Worm (Caenorhabditis elegans) whole organism, L1 larva: ENCODE data around the gene C16D9.1.

ENCODE experiments used
- aha-1 ChIP-seq: fragments of 150-350 bp; optimal IDR thresholded peaks from 2 replicates; lab custom pipeline; 2014; ENCODE audit warnings: missing biosample characterization, missing genetic modification characterization
- ceh-88 ChIP-seq: fragments of 200-800 bp; sonication (Bioruptor generic); IDR thresholded peaks from 2 replicates; pipeline ENCODE4 v1.3.6; 2022; ENCODE audit warnings: missing genetic modification characterization, missing compliant biosample characterization
- efl-1 ChIP-seq, 4 experiments: fragments of 150-350 bp; optimal IDR thresholded peaks in 3 of 4; peaks in 1 of 4; 1 replicate in 1 of 4; 2 replicates in 3 of 4; lab custom pipeline; 2014; ENCODE audit warnings: missing biosample characterization in 2 of 4, missing genetic modification characterization in 2 of 4, missing genetic modification reagents in 2 of 4
- efl-3 ChIP-seq: fragments of 200-800 bp; sonication (Bioruptor generic); optimal IDR thresholded peaks from 2 replicates; lab custom pipeline; 2018; ENCODE audit warnings: mild to moderate bottlenecking, missing genetic modification characterization, missing compliant biosample characterization
- egl-13 ChIP-seq: sonication (generic microtip); optimal IDR thresholded peaks from 2 replicates; lab custom pipeline; 2016; ENCODE audit warnings: missing genotype, missing genetic modification reagents, missing genetic modification characterization, missing compliant biosample characterization
- egl-27 ChIP-seq, 2 experiments: fragments of 150-350 bp in 1 of 2; sonication (generic microtip); optimal IDR thresholded peaks; 3 replicates each; lab custom pipeline; 2017 to 2018; ENCODE audit warnings: missing biosample characterization in 2 of 2, missing genetic modification characterization in 2 of 2, missing genetic modification reagents in 2 of 2
- elt-2 ChIP-seq: sonication (generic microtip); optimal IDR thresholded peaks from 2 replicates; lab custom pipeline; 2016; ENCODE audit warnings: missing genetic modification characterization, mild to moderate bottlenecking, inconsistent platforms, missing compliant biosample characterization, missing genetic modification reagents
- elt-3 ChIP-seq, 6 experiments: fragments of 150-350 bp in 1 of 6; sonication (generic microtip); optimal IDR thresholded peaks; 2 replicates each; lab custom pipeline; 2017 to 2018; ENCODE audit warnings: missing biosample characterization in 6 of 6, missing genetic modification characterization in 6 of 6, inconsistent platforms in 1 of 6
- grh-1 ChIP-seq: fragments of 200-800 bp; sonication (Bioruptor generic); IDR thresholded peaks from 2 replicates; pipeline ENCODE4 v1.3.6; 2022; ENCODE audit warnings: missing genetic modification reagents, missing genetic modification characterization, missing compliant biosample characterization
- lin-13 ChIP-seq: fragments of 150-350 bp; optimal IDR thresholded peaks from 2 replicates; lab custom pipeline; 2014; ENCODE audit warnings: missing biosample characterization, missing genetic modification reagents, missing genetic modification characterization
- lin-35 ChIP-seq, 2 experiments: fragments of 150-350 bp; optimal IDR thresholded peaks; 2 replicates each; lab custom pipeline; 2014; ENCODE audit warnings: missing biosample characterization in 2 of 2, missing genetic modification characterization in 2 of 2, missing genetic modification reagents in 2 of 2
- nhr-47 ChIP-seq: sonication (generic microtip); optimal IDR thresholded peaks from 2 replicates; lab custom pipeline; 2016; ENCODE audit warnings: mild to moderate bottlenecking, missing genetic modification characterization, moderate library complexity, missing compliant biosample characterization
- tbx-2 ChIP-seq: sonication (generic microtip); optimal IDR thresholded peaks from 2 replicates; lab custom pipeline; 2016; ENCODE audit warnings: missing genetic modification characterization, missing compliant biosample characterization

Gene C16D9.1

ce11 chrV:8307013-8307412 is 47.9 kb downstream of the C16D9.1 start:
- no peak for TF ChIP-seq nhr-47 (tag; lab: Kevin White, UChicago)
- no peak for TF ChIP-seq lin-13
- TF ChIP-seq elt-3 (tag; optimal IDR thresholded peaks at IDR 0.05; lab: Kevin White, UChicago) = no peak
- TF ChIP-seq tbx-2 (tag; lab: Kevin White, UChicago) = no peak
- no peak for TF ChIP-seq efl-3 (GFP tag; lab: Kevin White, UChicago)
- no peak for TF ChIP-seq efl-1 (optimal IDR thresholded peaks at IDR 0.05; lab: Kevin White, UChicago)
- peak in 1 of 2 experiments; percentile 57 for TF ChIP-seq efl-1 (GFP tag; optimal IDR thresholded peaks at IDR 0.05 in 1 of 2; lab: Kevin White, UChicago)
- TF ChIP-seq elt-2 (tag; lab: Kevin White, UChicago) = peak; percentile 73
- no peak for TF ChIP-seq egl-13
- TF ChIP-seq egl-27 (tag; optimal IDR thresholded peaks at IDR 0.05; lab: Kevin White, UChicago) = no peak
- TF ChIP-seq grh-1 (GFP tag; lab: Robert Waterston, UW) = no peak
- peak in 1 of 2 experiments; percentile 23 for TF ChIP-seq lin-35 (GFP tag; optimal IDR thresholded peaks at IDR 0.05; lab: Kevin White, UChicago)
- TF ChIP-seq ceh-88 (GFP tag; lab: Robert Waterston, UW) = no peak

- TF ChIP-seq aha-1 (tag; lab: Kevin White, UChicago) = no peak
- TF ChIP-seq elt-2 (tag; lab: Kevin White, UChicago) = peak; percentile 78
- TF ChIP-seq, all 84 proteins: peak for 1
Observed at ce11 chrV:8307681-8308080, 48.6 kb downstream of the C16D9.1 start, which contains the start of gene clec-218. Gene clec-218, plus strand, starts transcription at chrV:8307942.
